Fruit fly (Drosophila melanogaster) whole organism, prepupa: ENCODE measurements around the gene TfIIA-S.

Source experiments
- Blimp-1 ChIP-seq: fragments of 200-800 bp; sonication (Bioruptor generic); optimal IDR thresholded peaks from 3 replicates; lab custom pipeline; 2017; ENCODE audit warnings: missing biosample characterization, missing genetic modification characterization, mild to moderate bottlenecking, moderate library complexity, missing genetic modification reagents
- CG10631 ChIP-seq: fragments of 200-800 bp; sonication (Bioruptor generic); optimal IDR thresholded peaks from 2 replicates; lab custom pipeline; 2016; ENCODE audit warnings: missing biosample characterization, missing genetic modification characterization
- CG11294 ChIP-seq: fragments of 200-800 bp; sonication (Bioruptor generic); IDR thresholded peaks from 2 replicates; pipeline ENCODE4 v1.3.6; 2022; ENCODE audit warnings: missing biosample characterization, missing genetic modification characterization
- CG15336 ChIP-seq: fragments of 200-800 bp; sonication (Bioruptor generic); IDR thresholded peaks from 2 replicates; pipeline ENCODE4 v1.3.6; 2022; ENCODE audit warnings: missing biosample characterization, missing genetic modification characterization
- CG1621 ChIP-seq: fragments of 200-800 bp; sonication (Bioruptor generic); optimal IDR thresholded peaks from 3 replicates; lab custom pipeline; 2018; ENCODE audit warnings: missing biosample characterization, mild to moderate bottlenecking, missing genetic modification characterization
- CG31627 ChIP-seq: fragments of 200-800 bp; sonication (Bioruptor generic); optimal IDR thresholded peaks from 3 replicates; lab custom pipeline; 2016; ENCODE audit warnings: missing biosample characterization, missing genetic modification characterization
- CG32006 ChIP-seq: fragments of 200-800 bp; sonication (Bioruptor generic); optimal IDR thresholded peaks from 3 replicates; lab custom pipeline; 2017; ENCODE audit warnings: missing biosample characterization, mild to moderate bottlenecking, missing genetic modification characterization
- CG34406 ChIP-seq: fragments of 200-800 bp; sonication (Bioruptor generic); optimal IDR thresholded peaks from 3 replicates; lab custom pipeline; 2016; ENCODE audit warnings: missing biosample characterization, missing genetic modification characterization
- CG3919 ChIP-seq: fragments of 200-800 bp; sonication (Bioruptor generic); optimal IDR thresholded peaks from 3 replicates; lab custom pipeline; 2016; ENCODE audit warnings: missing biosample characterization, missing genetic modification characterization
- CG4318 ChIP-seq: fragments of 200-800 bp; sonication (Bioruptor generic); optimal IDR thresholded peaks from 3 replicates; lab custom pipeline; 2017; ENCODE audit warnings: missing biosample characterization, mild to moderate bottlenecking, missing genetic modification characterization
- CG6163 ChIP-seq: fragments of 200-800 bp; sonication (Bioruptor generic); IDR thresholded peaks from 3 replicates; pipeline ENCODE4 v1.3.6; 2022; ENCODE audit warnings: missing biosample characterization, missing genetic modification characterization
- CG6792 ChIP-seq: fragments of 200-800 bp; sonication (Bioruptor generic); optimal IDR thresholded peaks from 3 replicates; lab custom pipeline; 2016; ENCODE audit warnings: missing biosample characterization, missing genetic modification characterization
- CG6808 ChIP-seq: fragments of 200-800 bp; sonication (Bioruptor generic); optimal IDR thresholded peaks from 3 replicates; lab custom pipeline; 2017; ENCODE audit warnings: missing biosample characterization, missing genetic modification characterization, mild to moderate bottlenecking, moderate library complexity, missing genetic modification reagents
- CG6854 ChIP-seq: fragments of 200-800 bp; sonication (Bioruptor generic); optimal IDR thresholded peaks from 2 replicates; lab custom pipeline; 2017; ENCODE audit warnings: missing biosample characterization, mild to moderate bottlenecking, missing genetic modification characterization
- CG7368 ChIP-seq: fragments of 200-800 bp; sonication (Bioruptor generic); optimal IDR thresholded peaks from 3 replicates; lab custom pipeline; 2016; ENCODE audit warnings: missing biosample characterization, missing genetic modification characterization
- CG8319 ChIP-seq: fragments of 200-800 bp; sonication (Bioruptor generic); optimal IDR thresholded peaks from 3 replicates; lab custom pipeline; 2016; ENCODE audit warnings: missing biosample characterization, missing genetic modification characterization
- CG8632 ChIP-seq: fragments of 200-800 bp; sonication (Bioruptor generic); optimal IDR thresholded peaks from 3 replicates; lab custom pipeline; 2016; ENCODE audit warnings: missing biosample characterization, missing genetic modification characterization
- CG9139 ChIP-seq: fragments of 200-800 bp; sonication (Bioruptor generic); optimal IDR thresholded peaks from 3 replicates; lab custom pipeline; 2017; ENCODE audit warnings: missing biosample characterization, mild to moderate bottlenecking, missing genetic modification characterization
- Eip75B ChIP-seq: fragments of 200-800 bp; sonication (Bioruptor generic); optimal IDR thresholded peaks from 3 replicates; lab custom pipeline; 2016; ENCODE audit warnings: missing biosample characterization, missing genetic modification characterization
- Eip78C ChIP-seq: fragments of 200-800 bp; sonication (Bioruptor generic); peaks from one replicate; lab custom pipeline; 2016; ENCODE audit warnings: missing biosample characterization, missing genetic modification characterization
- Eip93F ChIP-seq: fragments of 200-800 bp; sonication (Bioruptor generic); optimal IDR thresholded peaks from 2 replicates; lab custom pipeline; 2016; ENCODE audit warnings: missing biosample characterization, mild to moderate bottlenecking, missing genetic modification characterization
- Ets21C ChIP-seq: fragments of 200-800 bp; sonication (Bioruptor generic); optimal IDR thresholded peaks from 3 replicates; lab custom pipeline; 2016; ENCODE audit warnings: missing biosample characterization, missing genetic modification characterization
- Gug ChIP-seq: fragments of 200-800 bp; sonication (Bioruptor generic); IDR thresholded peaks from 2 replicates; pipeline ENCODE4 v1.3.6; 2022; ENCODE audit warnings: missing biosample characterization, missing genetic modification characterization
- Hr38 ChIP-seq: sonication (Bioruptor generic); optimal IDR thresholded peaks from 2 replicates; lab custom pipeline; 2016; ENCODE audit warnings: missing biosample characterization, missing genetic modification characterization
- Hr39 ChIP-seq: fragments of 200-800 bp; sonication (Bioruptor generic); optimal IDR thresholded peaks from 2 replicates; lab custom pipeline; 2016; ENCODE audit warnings: missing biosample characterization, missing genetic modification characterization
- Hr4 ChIP-seq: fragments of 200-800 bp; sonication (Bioruptor generic); optimal IDR thresholded peaks from 3 replicates; lab custom pipeline; 2016; ENCODE audit warnings: missing biosample characterization, missing genetic modification characterization
- Lpt ChIP-seq: fragments of 200-800 bp; sonication (Bioruptor generic); optimal IDR thresholded peaks from 3 replicates; lab custom pipeline; 2016; ENCODE audit warnings: missing biosample characterization, missing genetic modification characterization
- Met ChIP-seq: fragments of 200-800 bp; sonication (Bioruptor generic); optimal IDR thresholded peaks from 3 replicates; lab custom pipeline; 2016; ENCODE audit warnings: missing biosample characterization, missing genetic modification characterization
- OdsH ChIP-seq: fragments of 200-800 bp; sonication (Bioruptor generic); optimal IDR thresholded peaks from 3 replicates; lab custom pipeline; 2016; ENCODE audit warnings: missing biosample characterization, missing genetic modification characterization
- Smox ChIP-seq: fragments of 200-800 bp; sonication (Bioruptor generic); optimal IDR thresholded peaks from 3 replicates; lab custom pipeline; 2016; ENCODE audit warnings: missing biosample characterization, missing genetic modification characterization
- Sox102F ChIP-seq: fragments of 200-800 bp; sonication (Bioruptor generic); optimal IDR thresholded peaks from 2 replicates; lab custom pipeline; 2016; ENCODE audit warnings: missing biosample characterization, mild to moderate bottlenecking, missing genetic modification characterization
- Sox14 ChIP-seq: fragments of 200-800 bp; sonication (Bioruptor generic); optimal IDR thresholded peaks from 3 replicates; lab custom pipeline; 2016; ENCODE audit warnings: missing biosample characterization, missing genetic modification characterization
- achi ChIP-seq: fragments of 200-800 bp; sonication (Bioruptor generic); optimal IDR thresholded peaks from 3 replicates; lab custom pipeline; 2016; ENCODE audit warnings: missing biosample characterization, missing genetic modification characterization
- acj6 ChIP-seq: fragments of 200-800 bp; sonication (Bioruptor generic); optimal IDR thresholded peaks from 3 replicates; lab custom pipeline; 2016; ENCODE audit warnings: missing biosample characterization, missing genetic modification characterization
- cyc ChIP-seq: fragments of 200-800 bp; sonication (Bioruptor generic); optimal IDR thresholded peaks from 3 replicates; lab custom pipeline; 2016; ENCODE audit warnings: missing biosample characterization, missing genetic modification characterization
- dac ChIP-seq: fragments of 200-800 bp; sonication (Bioruptor generic); optimal IDR thresholded peaks from 2 replicates; lab custom pipeline; 2017; ENCODE audit warnings: missing biosample characterization, mild to moderate bottlenecking, missing genetic modification characterization
- dsx ChIP-seq: fragments of 200-800 bp; optimal IDR thresholded peaks from 3 replicates; lab custom pipeline; 2019; ENCODE audit warnings: missing biosample characterization, mild to moderate bottlenecking, missing genetic modification characterization, moderate library complexity; ENCODE audit not compliant: poor library complexity, severe bottlenecking
- eg ChIP-seq: fragments of 200-800 bp; sonication (Bioruptor generic); IDR thresholded peaks from 3 replicates; pipeline ENCODE4 v1.3.6; 2022; ENCODE audit warnings: missing biosample characterization, missing genetic modification characterization
- esn ChIP-seq: fragments of 200-800 bp; sonication (Bioruptor generic); optimal IDR thresholded peaks from 2 replicates; lab custom pipeline; 2016; ENCODE audit warnings: missing biosample characterization, mild to moderate bottlenecking, missing genetic modification characterization, moderate library complexity
- fd59A ChIP-seq: fragments of 200-800 bp; sonication (Bioruptor generic); optimal IDR thresholded peaks from 2 replicates; lab custom pipeline; 2017; ENCODE audit warnings: missing biosample characterization, mild to moderate bottlenecking, missing genetic modification characterization, missing genetic modification reagents
- fd85E ChIP-seq: fragments of 200-800 bp; sonication (Bioruptor generic); optimal IDR thresholded peaks from 3 replicates; lab custom pipeline; 2016; ENCODE audit warnings: missing biosample characterization, missing genetic modification characterization
- fkh ChIP-seq: fragments of 200-800 bp; sonication (Bioruptor generic); optimal IDR thresholded peaks from 3 replicates; lab custom pipeline; 2017; ENCODE audit warnings: missing biosample characterization, mild to moderate bottlenecking, missing genetic modification characterization, moderate library complexity
- net ChIP-seq: fragments of 200-800 bp; sonication (Bioruptor generic); optimal IDR thresholded peaks from 3 replicates; lab custom pipeline; 2016; ENCODE audit warnings: missing biosample characterization, missing genetic modification characterization
- spab ChIP-seq: fragments of 200-800 bp; sonication (Bioruptor generic); optimal IDR thresholded peaks from 2 replicates; lab custom pipeline; 2017; ENCODE audit warnings: missing biosample characterization, mild to moderate bottlenecking, missing genetic modification characterization, missing genetic modification reagents
- ss ChIP-seq, 2 experiments: fragments of 200-800 bp; sonication (Bioruptor generic); optimal IDR thresholded peaks; 2 replicates in 1 of 2; 3 replicates in 1 of 2; lab custom pipeline; 2017 to 2018; ENCODE audit warnings: mild to moderate bottlenecking in 2 of 2, missing biosample characterization in 2 of 2, missing genetic modification characterization in 2 of 2, moderate library complexity in 1 of 2
- svp ChIP-seq: fragments of 200-800 bp; sonication (Bioruptor generic); peaks from one replicate; lab custom pipeline; 2016; ENCODE audit warnings: missing biosample characterization, missing genetic modification characterization
- topi ChIP-seq: fragments of 200-800 bp; sonication (Bioruptor generic); optimal IDR thresholded peaks from 3 replicates; lab custom pipeline; 2016; ENCODE audit warnings: missing biosample characterization, missing genetic modification characterization
- vri ChIP-seq: fragments of 200-800 bp; sonication (Bioruptor generic); optimal IDR thresholded peaks from 3 replicates; lab custom pipeline; 2016; ENCODE audit warnings: missing biosample characterization, mild to moderate bottlenecking, missing genetic modification characterization

Gene TfIIA-S

DNA sequence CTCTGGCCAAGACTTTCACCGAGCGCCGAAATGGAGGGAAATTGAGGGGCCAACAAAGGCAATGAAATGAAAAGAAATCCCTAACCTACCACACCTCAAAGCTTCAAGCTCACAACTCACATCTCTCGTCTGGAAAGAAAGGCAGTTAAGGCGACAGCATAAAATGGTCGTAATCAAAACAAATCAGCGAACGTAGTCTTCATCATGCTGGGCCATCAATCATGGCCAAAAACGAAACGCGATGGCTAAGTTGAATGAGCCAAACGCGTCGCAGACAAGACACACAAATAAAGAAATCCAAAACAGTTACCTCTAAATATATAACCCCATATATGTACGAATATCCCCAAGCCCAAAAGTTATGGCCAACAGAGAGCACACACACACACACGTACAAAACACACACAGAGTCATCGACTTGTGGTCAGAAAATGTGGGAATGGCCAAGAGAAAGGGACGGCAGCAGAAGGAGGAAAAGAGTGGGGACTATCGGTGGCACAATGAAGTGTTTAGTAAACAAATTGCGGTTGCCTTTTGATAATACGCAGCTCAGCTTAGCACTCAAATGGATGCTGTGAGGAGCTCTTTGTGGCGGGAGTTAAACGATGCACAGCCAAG lies 20.3 kb upstream of the TfIIA-S start:
- no peak for TF ChIP-seq eg
- no peak for TF ChIP-seq CG6792 (GFP tag; lab: Kevin White, UChicago)
- TF ChIP-seq spab (GFP tag; lab: Kevin White, UChicago): no peak
- no peak for TF ChIP-seq Met (GFP tag; lab: Kevin White, UChicago)
- TF ChIP-seq Hr39: no peak
- no peak for TF ChIP-seq Blimp-1 (GFP tag; lab: Kevin White, UChicago)
- TF ChIP-seq CG6854 (GFP tag; lab: Kevin White, UChicago): peak; percentile 7
- TF ChIP-seq fkh (GFP tag; lab: Kevin White, UChicago): peak; percentile 19
- TF ChIP-seq Eip78C: peak; percentile 37
- no peak for TF ChIP-seq CG7368 (GFP tag; lab: Kevin White, UChicago)

DNA sequence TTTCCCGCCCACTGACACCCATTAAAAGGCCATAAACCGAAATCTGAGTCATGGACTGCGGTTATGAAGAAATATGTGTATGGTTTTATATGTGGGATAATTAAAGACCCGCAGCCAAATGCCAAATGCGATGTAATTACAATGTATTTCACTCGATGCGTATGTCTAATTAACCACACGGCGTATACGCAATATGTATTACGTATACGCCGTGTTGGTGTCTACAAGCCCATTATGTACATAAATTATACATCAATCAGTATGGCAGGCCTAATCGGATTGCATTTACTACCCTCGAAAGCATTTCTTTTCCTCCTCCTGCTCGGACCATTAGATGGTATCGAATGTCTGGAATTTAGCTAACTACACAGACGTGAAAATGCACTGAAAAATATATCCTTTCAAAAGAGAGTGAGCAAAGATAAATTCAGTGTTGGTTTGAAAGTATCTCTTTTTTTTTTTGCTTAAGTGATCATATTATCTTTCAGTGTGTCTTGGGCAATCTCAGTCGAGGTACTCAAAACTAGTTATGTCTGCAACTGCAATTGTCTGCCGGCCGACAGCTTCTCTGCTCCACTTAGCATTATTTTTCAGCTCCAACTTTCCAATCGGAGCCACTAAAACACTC lies 19.5 kb upstream of the TfIIA-S start:
- TF ChIP-seq Met (GFP tag; lab: Kevin White, UChicago) (no peak), net (GFP tag; lab: Kevin White, UChicago) (no peak), achi (GFP tag; lab: Kevin White, UChicago) (no peak), CG8632 (no peak), CG3919 (GFP tag; lab: Kevin White, UChicago) (peak; percentile 2), CG7368 (GFP tag; lab: Kevin White, UChicago) (no peak), CG6854 (GFP tag; lab: Kevin White, UChicago) (no peak), CG6808 (GFP tag; lab: Kevin White, UChicago) (no peak), acj6 (GFP tag; lab: Kevin White, UChicago) (no peak), CG11294 (GFP tag; lab: Robert Waterston, UW) (no peak; the same call in 1 of the 2 replicates), svp (GFP tag; lab: Kevin White, UChicago) (no peak), Eip75B (GFP tag; lab: Kevin White, UChicago) (no peak), CG8319 (GFP tag; lab: Kevin White, UChicago) (no peak), vri (GFP tag; lab: Kevin White, UChicago) (no peak), dsx (GFP tag; lab: Kevin White, UChicago) (no peak), CG4318 (GFP tag; lab: Kevin White, UChicago) (peak; percentile 14), topi (no peak), OdsH (GFP tag; lab: Kevin White, UChicago) (peak; percentile 13), CG31627 (no peak), fkh (GFP tag; lab: Kevin White, UChicago) (no peak), CG6163 (GFP tag; lab: Robert Waterston, UW) (no peak), Hr39 (no peak), Ets21C (GFP tag; lab: Kevin White, UChicago) (no peak), Smox (GFP tag; lab: Kevin White, UChicago) (no peak), CG15336 (GFP tag; lab: Robert Waterston, UW) (peak; percentile 75), Eip93F (GFP tag; lab: Kevin White, UChicago) (no peak), CG32006 (GFP tag; lab: Kevin White, UChicago) (peak; percentile 68), dac (GFP tag; lab: Kevin White, UChicago) (peak; percentile 2), Gug (no peak), fd59A (GFP tag; lab: Kevin White, UChicago) (no peak), Sox14 (no peak), Hr4 (peak; percentile 70), Hr38 (no peak), Sox102F (no peak), CG34406 (GFP tag; lab: Kevin White, UChicago) (no peak), Blimp-1 (GFP tag; lab: Kevin White, UChicago) (no peak), eg (peak; percentile 40; the same call in 1 of the 3 replicates), CG9139 (GFP tag; lab: Kevin White, UChicago) (no peak), cyc (GFP tag; lab: Kevin White, UChicago) (no peak), fd85E (no peak), CG10631 (GFP tag; lab: Kevin White, UChicago) (no peak), esn (no peak), CG1621 (tag; lab: Kevin White, UChicago) (no peak), ss (GFP tag; optimal IDR thresholded peaks at IDR 0.05; lab: Kevin White, UChicago) (no peak), Lpt (no peak)
